Worm (Caenorhabditis elegans): ENCODE data around the gene unc-129.

Gene unc-129

DNA sequence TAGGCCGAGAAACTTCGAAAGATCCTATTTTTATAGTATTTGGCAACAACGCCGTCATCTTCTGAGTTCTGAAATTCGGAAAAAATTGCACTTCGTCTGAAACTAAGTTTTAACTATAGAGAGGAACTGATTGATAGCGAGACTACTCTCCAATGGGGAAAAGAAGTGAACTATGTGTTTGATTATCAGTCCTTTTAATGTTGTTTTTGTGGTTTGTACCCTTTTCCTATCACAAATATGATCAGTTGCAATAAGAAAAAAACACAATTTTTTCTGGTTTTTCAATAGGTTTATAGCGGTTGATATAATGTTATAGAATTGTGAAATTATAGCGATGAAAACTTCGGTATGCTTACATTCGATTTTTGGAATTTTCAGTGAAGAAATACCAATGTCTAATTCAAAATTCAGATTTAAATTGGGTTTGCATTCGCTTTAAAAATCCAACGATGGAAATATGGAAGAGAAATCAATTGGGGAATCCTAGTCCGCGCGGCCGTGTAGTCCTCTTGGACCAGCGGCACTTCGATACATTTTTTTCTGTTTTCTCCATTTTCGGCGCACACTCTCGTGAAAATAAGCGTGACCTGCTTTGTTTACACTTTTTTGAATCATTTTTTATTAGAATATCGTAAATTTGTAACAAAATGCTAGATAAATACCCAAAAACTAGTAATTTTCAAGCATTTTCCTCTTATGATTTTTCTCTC, 31.8 kb downstream of the unc-129 start, which contains the start of gene C53B4.3 (continued):
- no peak for TF ChIP-seq ZK546.5 (tag; optimal IDR thresholded peaks at IDR 0.05)
- TF ChIP-seq ztf-1 (GFP tag; conservative IDR thresholded peaks at IDR 0.05): no peak

DNA sequence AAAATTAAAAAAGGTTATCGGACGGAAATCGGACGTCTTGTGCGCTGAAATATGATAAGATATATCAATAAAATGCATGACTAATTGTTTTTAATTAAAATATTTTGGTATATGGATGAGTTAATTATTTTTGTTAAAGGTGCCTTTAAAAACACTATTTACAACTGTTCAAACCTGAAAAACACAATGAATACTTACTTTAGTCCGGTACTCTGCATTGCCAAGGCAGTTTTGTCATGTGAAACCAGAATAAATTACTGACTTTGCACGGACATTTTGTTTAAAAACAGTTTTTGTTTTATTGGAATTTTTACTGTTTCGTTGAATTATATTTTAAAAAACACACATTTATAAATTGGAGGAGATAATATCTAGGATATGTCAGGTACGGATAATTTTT, 37.2 kb downstream of the unc-129 start, which contains the start of gene suex-2:
suex-2 (plus strand) TSS at position 301 of the 400 bp plus-strand sequence.
- TF ChIP-seq elt-1 (tag; optimal IDR thresholded peaks at IDR 0.05) (no peak), Y55F3AM.14 (GFP tag; optimal IDR thresholded peaks at IDR 0.05) (no peak), ceh-16 (tag; optimal IDR thresholded peaks at IDR 0.05) (no peak), nhr-237 (tag; optimal IDR thresholded peaks at IDR 0.05) (no peak), R02D3.7 (tag; optimal IDR thresholded peaks at IDR 0.05) (no peak), sma-9 (GFP tag; optimal IDR thresholded peaks at IDR 0.05) (no peak), sma-9 (tag; optimal IDR thresholded peaks at IDR 0.05) (no peak), lsy-2 (tag; optimal IDR thresholded peaks at IDR 0.05) (no peak), elt-3 (tag; optimal IDR thresholded peaks at IDR 0.05) (no peak)

DNA sequence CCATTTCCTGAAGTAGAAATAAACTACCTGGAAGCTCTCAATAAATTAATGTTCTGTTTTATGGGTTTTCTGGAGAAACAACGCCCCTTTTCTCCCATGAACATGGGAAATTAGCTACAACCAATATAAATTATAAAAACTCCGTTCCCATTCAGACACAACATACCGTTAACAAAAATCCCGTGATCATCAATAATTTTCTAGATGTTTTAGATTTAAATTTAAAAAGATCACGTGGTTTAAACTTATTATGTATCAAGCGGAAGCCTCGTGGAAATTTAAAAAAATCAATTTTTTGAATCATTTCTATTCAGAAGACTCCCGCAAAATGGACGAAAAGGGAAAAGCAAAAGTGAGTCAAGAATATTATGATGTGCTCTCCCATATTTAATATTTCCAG, 39.3 kb downstream of the unc-129 start, which contains the start of gene C53B4.2:
C53B4.2 (plus strand) TSS at position 301 of the 400 bp plus-strand sequence.
- no peak for TF ChIP-seq fos-1 (tag; optimal IDR thresholded peaks at IDR 0.05)
- TF ChIP-seq lin-13 (GFP tag; optimal IDR thresholded peaks at IDR 0.05): no peak
- no peak for TF ChIP-seq F13H6.1 (tag; optimal IDR thresholded peaks at IDR 0.05)
- no peak for TF ChIP-seq mab-5 (tag; optimal IDR thresholded peaks at IDR 0.05)

DNA sequence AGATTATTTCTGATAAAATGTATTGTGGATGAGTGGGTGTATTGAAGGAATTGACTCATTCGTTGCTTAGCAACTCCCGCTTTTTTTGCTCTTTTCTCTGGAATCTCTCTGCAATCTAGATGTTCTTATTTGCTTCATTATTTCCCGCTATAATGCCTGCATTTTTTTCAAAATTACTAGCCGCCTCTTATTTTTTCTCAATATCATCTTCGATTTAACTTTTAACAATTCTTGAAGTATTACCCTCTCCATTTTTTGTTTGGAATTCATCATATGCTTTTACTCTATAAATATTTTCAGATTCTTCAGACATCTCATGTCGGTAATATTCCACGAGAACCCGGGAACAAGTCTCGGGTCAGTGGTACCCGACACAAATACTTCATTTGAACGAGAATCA, 49.0 kb downstream of the unc-129 start, which contains the start of gene tpra-1:
tpra-1 (plus strand) TSS at position 301 of the 400 bp plus-strand sequence.
- TF ChIP-seq nhr-23 (tag; optimal IDR thresholded peaks at IDR 0.05) (no peak), elt-1 (tag; optimal IDR thresholded peaks at IDR 0.05) (no peak), dmd-4 (tag; optimal IDR thresholded peaks at IDR 0.05) (no peak), ztf-1 (GFP tag; conservative IDR thresholded peaks at IDR 0.05) (no peak), C34F6.9 (tag; optimal IDR thresholded peaks at IDR 0.05) (no peak), ZK546.5 (tag; optimal IDR thresholded peaks at IDR 0.05) (no peak), ceh-82 (tag; optimal IDR thresholded peaks at IDR 0.05) (no peak), unc-55 (GFP tag; optimal IDR thresholded peaks at IDR 0.05) (no peak), nhr-25 (tag; optimal IDR thresholded peaks at IDR 0.05) (no peak), R02D3.7 (tag; optimal IDR thresholded peaks at IDR 0.05) (no peak), ceh-16 (tag; optimal IDR thresholded peaks at IDR 0.05) (no peak), nhr-10 (tag; optimal IDR thresholded peaks at IDR 0.05) (no peak), peb-1 (tag; optimal IDR thresholded peaks at IDR 0.05) (no peak), unc-62 (GFP tag; optimal IDR thresholded peaks at IDR 0.05) (no peak), sem-4 (tag; optimal IDR thresholded peaks at IDR 0.05) (no peak), nhr-129 (tag; optimal IDR thresholded peaks at IDR 0.05) (no peak)

DNA sequence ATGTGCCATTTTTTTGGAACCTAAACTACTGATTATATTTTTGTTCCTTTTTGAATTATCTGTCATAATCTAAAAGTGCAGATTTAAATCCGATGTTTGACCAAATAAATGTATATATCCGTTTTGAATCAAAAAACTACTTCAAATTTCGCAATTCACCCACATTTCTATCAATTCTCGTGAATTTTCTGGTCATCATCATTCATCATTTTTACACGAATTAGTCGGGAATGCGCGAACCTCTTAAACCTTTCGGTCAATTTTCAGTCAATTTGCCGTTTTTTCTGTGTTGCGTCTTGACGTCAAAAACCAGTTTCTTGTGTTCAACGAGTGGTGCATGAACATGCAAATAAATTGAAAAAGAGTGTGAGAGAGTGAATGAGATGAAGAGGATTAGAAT, 51.1 kb downstream of the unc-129 start:
- TF ChIP-seq Y55F3AM.14 (GFP tag; optimal IDR thresholded peaks at IDR 0.05) (no peak), elt-3 (tag; optimal IDR thresholded peaks at IDR 0.05) (no peak), nhr-129 (tag; optimal IDR thresholded peaks at IDR 0.05) (no peak), F13H6.1 (tag; optimal IDR thresholded peaks at IDR 0.05) (no peak), alr-1 (tag; optimal IDR thresholded peaks at IDR 0.05) (no peak), crh-2 (tag; optimal IDR thresholded peaks at IDR 0.05) (no peak), gmeb-1 (tag; optimal IDR thresholded peaks at IDR 0.05) (no peak), lsy-2 (tag; optimal IDR thresholded peaks at IDR 0.05) (no peak), ztf-4 (tag; optimal IDR thresholded peaks at IDR 0.05) (no peak), unc-55 (GFP tag; optimal IDR thresholded peaks at IDR 0.05) (peak; percentile 9), nhr-6 (tag; optimal IDR thresholded peaks at IDR 0.05) (peak; percentile 5), C34F6.9 (tag; optimal IDR thresholded peaks at IDR 0.05) (no peak), fos-1 (tag; optimal IDR thresholded peaks at IDR 0.05) (no peak)

Data from whole organism, L2 larva.